Fruit fly (Drosophila melanogaster) ovary, adult (tissue): Measurements from ENCODE around the gene rdgC.

Experiments used
- CG17801 ChIP-seq: fragments of 200-800 bp; optimal IDR thresholded peaks from 2 replicates; lab custom pipeline; 2019; ENCODE audit warnings: missing biosample characterization, mild to moderate bottlenecking, missing genetic modification characterization, moderate library complexity; ENCODE audit not compliant: partially characterized antibody

rdgC gene

DNA sequence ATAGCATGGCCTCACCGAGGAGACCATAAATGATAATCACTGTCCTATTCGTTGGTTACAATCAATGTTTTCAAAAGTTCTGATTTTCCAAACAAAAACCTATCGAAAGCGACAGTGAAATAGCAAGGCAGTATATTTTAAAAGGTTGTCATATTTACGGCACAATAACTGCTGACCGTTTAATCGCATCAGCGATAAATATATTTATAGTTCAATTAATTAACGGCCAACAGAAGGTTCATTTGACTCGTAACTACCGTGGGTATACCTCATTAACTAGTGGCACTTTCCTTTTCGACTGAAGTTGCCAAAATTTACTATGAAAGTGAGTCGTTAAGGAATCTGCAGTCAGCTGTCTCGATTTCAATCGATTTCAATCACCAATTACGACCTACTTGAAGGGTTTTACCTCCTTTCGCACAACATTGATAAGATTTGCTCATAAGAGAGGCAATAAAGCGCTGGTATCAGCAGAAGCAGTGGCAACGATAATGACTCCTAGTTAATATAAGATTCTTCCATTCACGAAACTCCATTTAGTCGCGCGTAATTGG lies 24.4 kb upstream of the rdgC start, which contains the start of gene CG17147:
Gene CG17147, plus strand, starts transcription at position 535 of the 554 bp plus-strand sequence.
- TF ChIP-seq CG17801 (GFP tag; lab: Kevin White, UChicago) = no peak

DNA sequence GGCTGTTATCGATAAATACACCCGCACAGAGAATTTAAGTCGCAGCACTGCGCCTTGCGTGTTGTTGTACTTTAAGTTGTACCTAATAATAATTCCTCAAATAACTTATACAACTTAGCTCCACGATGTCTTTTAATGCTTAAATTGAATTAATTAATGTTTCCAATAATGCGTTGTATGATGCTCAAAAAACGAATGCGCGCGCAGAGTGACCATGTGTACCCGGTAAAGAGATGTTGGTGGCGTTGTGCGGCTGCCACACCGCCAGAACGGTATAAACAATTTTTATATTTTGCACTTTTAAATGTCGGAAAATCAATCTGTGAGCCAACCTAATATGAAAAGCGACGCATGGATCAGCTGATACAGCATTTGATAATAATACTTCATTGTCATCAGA lies 21.7 kb upstream of the rdgC start:
- peak; percentile 35 for TF ChIP-seq CG17801 (GFP tag; lab: Kevin White, UChicago)

DNA sequence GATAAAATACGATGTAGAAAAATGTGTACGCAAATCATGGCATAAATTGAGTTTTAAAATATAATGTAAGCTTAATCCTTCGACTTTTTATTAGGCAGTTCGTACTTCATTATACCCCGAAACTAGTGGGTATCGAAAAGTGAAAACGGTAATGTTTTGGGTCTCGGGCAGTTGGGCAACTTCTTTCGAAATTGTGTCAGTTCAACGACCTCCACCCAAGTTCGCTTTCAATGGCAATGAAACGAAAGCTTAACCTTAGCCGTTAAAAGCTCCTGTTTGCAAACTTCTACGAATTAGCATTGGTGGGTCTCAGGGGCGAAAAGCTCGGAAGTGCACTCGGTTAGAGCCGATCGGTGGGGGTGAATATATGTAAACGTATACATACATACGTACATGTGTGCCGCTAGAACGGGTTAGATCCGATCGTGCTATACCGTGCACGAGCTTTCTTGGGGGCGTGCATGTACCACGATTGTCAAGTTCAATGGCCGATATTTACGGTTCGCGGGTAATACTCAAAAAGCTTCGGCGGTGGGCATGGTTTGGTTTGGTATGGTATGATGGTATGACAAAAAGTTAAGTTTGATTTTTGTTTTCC lies 17.6 kb upstream of the rdgC start:
- TF ChIP-seq CG17801 (GFP tag; lab: Kevin White, UChicago) = no peak

DNA sequence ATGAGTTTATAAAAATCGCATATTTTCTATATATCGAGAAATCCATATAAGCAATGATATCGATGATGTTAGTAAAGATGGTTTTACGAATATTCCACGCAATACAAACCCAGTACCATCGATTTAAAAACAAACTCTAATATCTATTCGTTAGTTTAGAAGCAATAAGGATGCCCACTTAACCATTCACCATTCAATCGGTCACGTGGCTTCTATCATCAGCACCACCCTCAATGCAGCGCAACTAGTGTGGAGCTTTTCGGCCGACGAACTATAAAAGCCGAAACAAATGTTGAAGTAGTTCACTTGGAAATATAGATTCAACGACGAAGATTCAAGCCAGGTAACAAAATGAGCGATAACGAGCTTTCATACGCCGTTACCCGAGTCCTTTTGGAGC lies 16.5 kb upstream of the rdgC start, which contains the start of gene CG13813:
Gene CG13813, plus strand, starts transcription at position 301 of the 400 bp plus-strand sequence.
- no peak for TF ChIP-seq CG17801 (GFP tag; lab: Kevin White, UChicago)

DNA sequence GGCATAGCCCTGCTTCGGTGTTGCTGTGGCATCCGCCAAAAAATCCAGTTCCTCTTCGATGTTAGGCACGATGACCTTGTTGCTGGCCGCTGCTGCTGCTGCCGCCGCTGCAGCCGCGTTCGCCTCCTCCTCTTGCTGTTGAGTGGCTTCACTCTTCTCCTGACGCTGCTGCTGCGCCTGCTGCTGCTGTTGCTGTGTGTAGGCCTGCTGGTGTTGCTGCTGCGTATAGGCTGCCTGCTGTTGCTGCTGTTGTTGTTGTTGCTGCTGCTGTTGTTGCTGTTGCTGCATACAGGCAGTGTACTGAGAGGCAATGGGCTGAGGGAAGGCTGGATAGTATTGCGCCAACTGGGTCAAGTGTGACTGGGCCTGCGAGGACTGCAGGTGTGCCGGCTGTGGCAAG lies 10.7 kb upstream of the rdgC start:
- no peak for TF ChIP-seq CG17801 (GFP tag; lab: Kevin White, UChicago)

DNA sequence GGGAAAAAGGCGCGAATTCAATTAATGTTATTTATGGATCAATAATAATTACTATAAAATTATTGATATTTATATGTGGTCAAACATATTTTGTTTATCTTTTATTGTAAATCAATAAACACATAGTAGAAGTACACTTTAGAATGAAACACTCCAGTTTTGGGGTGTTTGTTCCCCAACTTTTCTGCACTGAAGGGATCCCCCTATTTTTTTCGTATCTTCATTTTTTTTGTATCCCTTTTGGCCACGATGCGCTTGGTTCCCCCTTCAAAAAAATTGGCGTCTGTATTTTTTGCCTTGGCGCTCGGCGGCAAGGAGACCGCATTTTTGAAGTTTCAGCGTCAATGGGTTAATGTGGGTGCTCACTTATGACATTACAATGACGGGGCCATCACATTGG lies 7.1 kb upstream of the rdgC start, which contains the start of gene Clc:
Gene Clc, plus strand, starts transcription at position 301 of the 400 bp plus-strand sequence.
- no peak for TF ChIP-seq CG17801 (GFP tag; lab: Kevin White, UChicago)

DNA sequence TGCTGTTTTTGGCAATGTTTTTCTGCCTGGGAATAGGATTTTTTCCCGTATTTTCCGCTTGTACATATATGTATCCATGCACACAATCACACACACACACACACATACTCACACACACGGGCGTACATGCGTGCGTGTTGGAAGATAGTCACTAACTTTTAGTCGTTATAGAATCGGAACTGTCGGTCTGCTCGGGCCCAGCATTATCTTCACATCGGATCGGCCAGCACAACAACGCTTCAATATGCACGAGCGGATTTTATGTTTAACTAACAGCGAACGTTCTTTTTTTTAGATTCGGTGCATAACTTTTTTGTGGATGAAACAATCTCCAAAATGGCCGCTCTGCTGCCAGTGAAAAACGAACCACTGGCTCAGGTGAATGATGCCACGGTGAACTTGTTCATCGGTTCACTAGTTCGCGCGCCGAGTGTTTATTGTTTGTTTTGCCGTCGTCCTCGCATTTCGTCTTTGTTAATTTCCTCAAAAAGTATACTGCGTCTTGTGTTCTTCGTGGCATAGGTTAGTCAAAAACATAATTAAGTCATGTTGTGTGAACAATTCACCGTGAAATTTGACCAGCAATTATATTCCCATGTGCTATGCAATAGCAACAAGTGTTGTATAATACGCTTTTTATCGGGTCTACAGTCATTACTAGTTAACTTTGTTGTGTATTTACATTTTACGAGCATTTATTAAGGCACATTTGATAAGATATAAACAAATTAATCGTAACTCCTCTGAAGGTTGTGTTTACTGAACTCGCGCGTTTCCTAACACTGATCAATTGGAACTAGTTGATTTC lies 6.5 kb upstream of the rdgC start, which contains the start of the genes CG6951 and CG17233:
Gene CG6951, plus strand, starts transcription at position 105 of the 808 bp plus-strand sequence.
Gene CG17233, minus strand, starts transcription at position 741 of the 808 bp plus-strand sequence.
- no peak for TF ChIP-seq CG17801 (GFP tag; lab: Kevin White, UChicago)

DNA sequence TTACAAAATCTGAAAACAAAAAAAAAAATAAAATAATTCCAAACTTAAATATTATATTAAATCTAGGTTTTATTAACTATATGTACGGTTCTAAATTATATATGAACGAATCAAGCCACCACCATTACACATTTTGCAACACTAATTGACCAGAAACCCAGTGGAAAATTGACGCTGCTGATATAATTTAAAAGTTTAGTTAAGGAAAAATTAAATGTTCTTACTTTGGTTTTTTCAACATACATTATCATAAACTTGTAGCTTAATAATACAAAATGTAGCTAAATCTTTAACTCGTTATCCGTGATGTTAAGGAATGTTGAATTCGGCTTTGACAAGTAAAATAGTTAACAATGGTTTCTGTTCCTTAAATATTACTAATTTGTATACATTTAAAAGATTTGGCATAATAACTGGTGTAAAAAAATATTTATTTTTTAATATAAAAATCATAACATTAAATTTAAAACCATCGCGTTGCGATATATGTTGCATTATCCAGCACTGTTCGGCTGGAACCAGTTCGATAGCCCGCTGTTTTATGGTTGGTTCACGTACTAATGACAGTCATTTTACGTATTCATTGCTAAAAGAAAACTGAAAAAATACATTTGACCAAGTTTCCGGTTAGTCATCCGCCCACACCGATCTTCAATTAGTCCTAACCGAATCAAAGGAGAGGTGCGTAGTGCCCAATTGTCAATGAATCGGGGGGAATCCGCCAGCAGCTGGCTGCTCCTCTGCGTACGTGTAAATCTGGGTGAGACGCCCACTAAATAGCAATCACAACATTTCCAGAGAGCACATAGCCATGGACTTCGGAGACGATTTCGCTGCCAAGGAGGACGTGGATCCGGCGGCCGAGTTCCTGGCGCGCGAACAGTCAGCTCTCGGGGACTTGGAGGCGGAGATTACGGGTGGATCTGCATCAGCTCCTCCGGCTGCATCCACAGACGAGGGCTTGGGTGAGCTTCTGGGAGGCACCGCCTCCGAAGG lies 5.6 kb upstream of the rdgC start:
- peak; percentile 43 for TF ChIP-seq CG17801 (GFP tag; lab: Kevin White, UChicago)

DNA sequence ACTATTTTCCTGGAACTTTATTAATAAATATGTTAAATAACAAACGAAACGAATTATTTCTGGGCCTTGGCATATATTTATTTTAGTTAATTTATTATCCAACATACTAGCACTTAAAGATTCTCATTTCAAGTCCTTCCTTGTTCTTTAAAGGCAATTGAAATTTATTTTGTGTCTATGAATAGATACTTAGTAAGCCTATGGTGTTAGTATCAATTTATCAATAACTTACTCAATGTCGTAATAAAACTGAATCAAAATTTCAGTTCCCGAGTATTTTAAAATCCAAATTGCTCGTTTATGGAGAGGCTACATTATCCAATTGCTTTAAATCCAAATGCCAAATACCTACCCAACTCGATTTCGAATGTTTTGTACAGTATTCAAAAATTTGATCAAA lies 17.6 kb downstream of the rdgC start, which contains the start of gene CG32228:
Gene CG32228, plus strand, starts transcription at position 301 of the 400 bp plus-strand sequence.
- TF ChIP-seq CG17801 (GFP tag; lab: Kevin White, UChicago) = no peak

DNA sequence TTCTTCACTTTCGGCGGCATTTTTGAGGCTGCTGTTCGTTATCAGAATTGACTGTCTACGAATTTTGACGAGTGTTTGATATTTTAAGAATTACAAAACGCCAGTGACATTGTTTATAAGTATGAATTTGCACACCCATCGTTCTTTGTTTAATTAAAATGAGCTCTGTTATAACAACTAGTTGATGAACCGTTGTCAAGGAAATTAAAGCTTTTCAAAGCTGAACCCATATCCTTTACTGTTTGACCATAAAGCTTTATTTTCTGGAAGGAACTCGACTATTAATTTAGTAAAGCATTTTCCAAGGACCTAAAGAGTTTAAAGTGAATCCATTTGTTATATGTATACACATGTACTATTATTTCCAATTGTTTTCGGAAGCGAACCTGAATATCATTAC lies 27.4 kb downstream of the rdgC start, which contains the start of gene CG17122:
Gene CG17122, minus strand, starts transcription at position 101 of the 400 bp plus-strand sequence.
- TF ChIP-seq CG17801 (GFP tag; lab: Kevin White, UChicago) = no peak

DNA sequence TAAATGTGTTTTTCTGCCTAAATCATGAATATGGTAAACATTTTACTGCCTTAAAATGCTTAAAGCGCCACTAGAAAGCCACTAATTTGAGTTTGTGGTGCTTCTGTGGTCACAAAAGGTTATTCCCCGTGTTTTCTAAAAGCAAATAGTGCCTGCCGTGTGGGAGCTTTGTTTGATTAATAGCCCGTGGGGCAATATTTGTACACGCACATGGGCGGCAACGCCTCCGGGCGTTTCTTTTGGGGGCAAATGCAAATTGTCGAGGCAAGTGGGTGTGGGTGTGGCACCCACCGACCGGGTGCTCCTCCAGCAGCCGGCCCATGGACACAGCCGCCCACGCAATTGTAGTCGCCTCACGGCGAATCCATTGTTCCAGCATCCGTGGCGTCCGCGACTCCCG lies 28.0 kb downstream of the rdgC start:
- no peak for TF ChIP-seq CG17801 (GFP tag; lab: Kevin White, UChicago)

DNA sequence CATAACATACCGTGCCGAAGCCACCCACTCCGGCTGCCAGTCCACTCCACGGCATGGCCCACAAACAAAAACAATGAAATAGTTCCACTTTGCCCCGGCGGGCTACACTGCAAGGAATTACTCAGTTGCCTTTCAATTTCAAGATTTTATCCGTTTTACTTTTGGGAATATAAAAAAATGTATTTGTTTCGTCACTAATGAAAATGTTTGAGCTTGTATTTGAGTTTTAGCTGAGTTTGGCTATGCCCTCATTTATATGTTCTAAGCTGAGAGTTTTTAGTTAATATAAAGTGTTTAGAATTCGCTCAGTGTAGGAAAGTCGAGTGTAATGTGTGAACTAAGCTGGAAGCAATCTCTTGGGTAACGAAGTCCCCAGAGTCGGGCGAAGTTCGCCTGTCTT lies 28.7 kb downstream of the rdgC start:
- TF ChIP-seq CG17801 (GFP tag; lab: Kevin White, UChicago) = no peak

DNA sequence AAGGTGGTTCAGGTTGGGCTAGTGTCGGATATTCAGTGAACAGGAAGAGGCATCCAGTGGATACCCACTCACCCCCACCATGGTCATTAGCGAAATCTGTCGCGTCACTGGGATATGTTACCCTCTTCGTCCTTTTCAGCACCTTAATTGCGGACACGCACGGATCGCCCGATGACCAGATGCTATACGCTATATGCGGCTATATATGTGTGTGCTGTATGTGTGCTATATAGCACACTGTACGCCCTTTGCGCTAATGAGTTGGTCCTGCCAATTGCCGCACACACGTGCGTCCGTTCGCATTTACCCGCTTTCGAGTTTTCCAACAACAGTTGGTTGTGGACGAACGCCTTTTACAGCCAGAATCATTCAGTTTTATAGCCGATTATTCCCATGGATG lies 33.4 kb downstream of the rdgC start:
- no peak for TF ChIP-seq CG17801 (GFP tag; lab: Kevin White, UChicago)

DNA sequence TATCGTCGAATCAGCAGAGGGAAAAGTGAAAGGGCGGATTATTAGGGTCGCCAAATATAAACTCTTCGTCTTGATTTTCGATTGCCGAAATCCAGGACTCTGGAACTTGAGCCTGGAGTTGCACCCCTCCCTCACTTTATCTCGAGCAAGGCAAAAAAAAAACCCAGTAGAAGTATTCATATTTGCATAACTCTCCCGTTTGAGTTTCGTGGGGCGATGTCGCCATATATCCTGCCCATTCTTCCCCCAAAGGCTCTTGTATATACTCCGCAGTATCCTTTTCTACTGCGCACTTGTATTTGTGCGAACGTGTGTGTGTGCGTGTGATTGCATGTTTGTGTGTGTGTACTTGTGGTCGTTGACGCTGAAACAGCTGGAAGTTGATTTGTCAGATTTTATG lies 39.2 kb downstream of the rdgC start:
- no peak for TF ChIP-seq CG17801 (GFP tag; lab: Kevin White, UChicago)
